Comparison of ENCODE assay signal across 5 worm cellular contexts in the genomic region with DNA sequence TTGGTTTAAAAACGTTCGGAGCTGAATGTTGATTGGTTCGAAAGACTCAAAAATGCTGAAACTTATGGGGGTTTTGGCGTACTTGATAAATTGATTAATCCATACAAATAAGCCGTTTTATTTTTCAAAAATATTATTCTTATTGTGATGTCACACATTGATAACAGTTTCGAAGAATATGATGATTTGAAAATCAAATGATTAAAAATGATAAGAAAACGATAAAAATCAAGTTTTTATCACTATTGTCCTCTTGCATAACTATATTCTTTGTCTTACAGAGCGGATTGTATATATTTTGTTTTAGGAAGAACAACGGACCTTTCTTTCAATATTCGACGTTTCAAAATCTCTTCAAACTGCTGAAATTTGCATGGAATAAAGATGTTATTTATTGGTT.
TF ChIP-seq lines count a peak whose summit lies in the region.

No protein-coding gene starts in this region.

TF ChIP-seq in whole organism, L1 larva, 84 proteins besides CTCF, POLR2A, EP300 and RAD21:
- TF ChIP-seq ceh-88 (GFP tag; IDR thresholded peaks at IDR 0.05; lab: Robert Waterston, UW) (no peak), unc-130 (tag; optimal IDR thresholded peaks at IDR 0.05; lab: Kevin White, UChicago) (no peak), elt-2 (tag; optimal IDR thresholded peaks at IDR 0.05; lab: Kevin White, UChicago) (peak; percentile 79), vab-15 (tag; optimal IDR thresholded peaks at IDR 0.05; lab: Kevin White, UChicago) (no peak), tlp-1 (tag; optimal IDR thresholded peaks at IDR 0.05; lab: Kevin White, UChicago) (peak; percentile 48), efl-1 (optimal IDR thresholded peaks at IDR 0.05; lab: Kevin White, UChicago) (no peak), efl-1 (GFP tag; optimal IDR thresholded peaks at IDR 0.05 in 1 of 2; lab: Kevin White, UChicago) (no peak)
TF ChIP-seq in whole organism, L1 larva: peak in this region for 2.

TF ChIP-seq in whole organism, L2 larva, 48 proteins besides CTCF, POLR2A, EP300 and RAD21:
- TF ChIP-seq nhr-23 (tag; optimal IDR thresholded peaks at IDR 0.05; lab: Kevin White, UChicago) (no peak), ztf-1 (GFP tag; conservative IDR thresholded peaks at IDR 0.05; lab: Robert Waterston, UW) (no peak), unc-39 (tag; optimal IDR thresholded peaks at IDR 0.05; lab: Kevin White, UChicago) (no peak), snpc-4 (tag; optimal IDR thresholded peaks at IDR 0.05; lab: Kevin White, UChicago) (no peak), fos-1 (tag; optimal IDR thresholded peaks at IDR 0.05; lab: Kevin White, UChicago) (peak; percentile 87), lsy-2 (tag; optimal IDR thresholded peaks at IDR 0.05; lab: Kevin White, UChicago) (no peak)

TF ChIP-seq in whole organism, L3 larva, 47 proteins besides CTCF, POLR2A, EP300 and RAD21:
- peak; percentile 76 for TF ChIP-seq elt-2 (tag; optimal IDR thresholded peaks at IDR 0.05; lab: Kevin White, UChicago)
- TF ChIP-seq nhr-25 (tag; optimal IDR thresholded peaks at IDR 0.05; lab: Kevin White, UChicago) = no peak
- TF ChIP-seq pqm-1 (tag; optimal IDR thresholded peaks at IDR 0.05; lab: Kevin White, UChicago) = peak; percentile 8

TF ChIP-seq in whole organism, L4 larva, 104 proteins besides CTCF, POLR2A, EP300 and RAD21:
- TF ChIP-seq lim-7 (GFP tag; IDR thresholded peaks at IDR 0.05; lab: Robert Waterston, UW) (no peak), php-3 (GFP tag; IDR thresholded peaks at IDR 0.05; lab: Robert Waterston, UW) (0 out of 2 replicates have a peak, but pooled peaks have one; percentile 26), dmd-6 (GFP tag; IDR thresholded peaks at IDR 0.05; lab: Robert Waterston, UW) (0 out of 2 replicates have a peak, but pooled peaks have one; percentile 7), pqm-1 (tag; optimal IDR thresholded peaks at IDR 0.05; lab: Kevin White, UChicago) (peak; percentile 20)

TF ChIP-seq in whole organism, late embryonic, 69 proteins besides CTCF, POLR2A, EP300 and RAD21:
- TF ChIP-seq dmd-4 (tag; optimal IDR thresholded peaks at IDR 0.05; lab: Kevin White, UChicago; ENCODE audit: borderline replicate concordance) (no peak), elt-2 (tag; optimal IDR thresholded peaks at IDR 0.05; lab: Kevin White, UChicago) (peak; percentile 37)
